Worm (Caenorhabditis elegans): ENCODE results near the gene dbn-1.
A peak's percentile ranks its signal among the peaks of the same experiment; 100 is the strongest.

DNA sequence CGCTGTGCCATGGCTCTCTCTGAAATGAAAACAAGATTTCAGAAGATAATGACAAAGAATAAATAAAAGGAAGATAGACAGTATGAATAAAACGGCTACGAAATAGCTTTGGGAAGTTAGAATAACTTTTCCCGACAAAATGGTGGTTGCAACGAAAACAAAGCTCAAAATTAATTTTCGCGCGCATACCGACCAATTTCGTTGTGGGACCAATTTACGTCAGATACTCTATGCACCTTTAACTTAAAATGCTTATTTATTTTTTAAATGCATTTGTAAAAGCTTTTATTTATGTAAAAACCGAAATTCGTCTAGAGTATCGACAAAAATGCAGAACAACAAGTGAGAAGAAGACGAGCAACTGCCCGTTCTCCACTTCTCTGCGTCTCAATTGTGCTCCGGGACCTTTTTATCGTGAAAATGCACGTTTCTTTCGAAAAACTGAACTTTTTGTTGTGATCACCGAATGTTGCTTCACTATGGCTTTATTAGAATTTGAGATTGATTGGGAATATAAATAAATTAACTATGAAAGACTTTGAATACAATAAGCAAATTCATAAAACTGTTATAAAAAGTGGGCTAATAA is 6.3 kb upstream of the dbn-1 start, which contains the start of gene rml-1:
- TF ChIP-seq ama-1 (optimal IDR thresholded peaks at IDR 0.05) = no peak
- peak in 1 of 2 experiments; percentile 65 for TF ChIP-seq ama-1 (GFP tag; optimal IDR thresholded peaks at IDR 0.05)
- TF ChIP-seq ccch-3 (GFP tag; optimal IDR thresholded peaks at IDR 0.05) = no peak
- TF ChIP-seq lsy-27 (tag; optimal IDR thresholded peaks at IDR 0.05; ENCODE audit: borderline replicate concordance, insufficient read depth) = no peak
- no peak for TF ChIP-seq sptf-2 (GFP tag; optimal IDR thresholded peaks at IDR 0.05)
- no peak for TF ChIP-seq lin-26 (GFP tag; IDR thresholded peaks at IDR 0.05)
- TF ChIP-seq snpc-4 (GFP tag; optimal IDR thresholded peaks at IDR 0.05) = no peak
- no peak for TF ChIP-seq snpc-4 (tag; optimal IDR thresholded peaks at IDR 0.05)
- TF ChIP-seq tlf-1 (GFP tag; optimal IDR thresholded peaks at IDR 0.05) = no peak
- TF ChIP-seq F22D6.2 (tag; optimal IDR thresholded peaks at IDR 0.05) = no peak
- TF ChIP-seq aptf-2 (GFP tag; conservative IDR thresholded peaks at IDR 0.05) = no peak
- TF ChIP-seq F23B12.7 (tag; optimal IDR thresholded peaks at IDR 0.05; ENCODE audit: insufficient read depth) = no peak
- no peak for TF ChIP-seq Y67H2A.10 (GFP tag; conservative IDR thresholded peaks at IDR 0.05)
- TF ChIP-seq hrde-1 (tag; optimal IDR thresholded peaks at IDR 0.05; ENCODE audit: borderline replicate concordance) = peak; percentile 47
- no peak for TF ChIP-seq F39B2.1 (GFP tag; IDR thresholded peaks at IDR 0.05)

All from whole organism, young adult.